Fruit fly (Drosophila melanogaster) whole organism, embryonic: ENCODE measurements around the gene Kr-h1.

Experiments used
- Aef1 ChIP-seq: fragments of 200-800 bp; sonication (Bioruptor generic); IDR thresholded peaks from 3 replicates; pipeline ENCODE4 v1.3.6; 2022; ENCODE audit warnings: missing biosample characterization, missing genetic modification characterization
- CG10147 ChIP-seq: fragments of 200-800 bp; sonication (Bioruptor generic); optimal IDR thresholded peaks from 2 replicates; lab custom pipeline; 2019; ENCODE audit warnings: missing biosample characterization, mild to moderate bottlenecking, missing genetic modification characterization, moderate library complexity
- CG10431 ChIP-seq: fragments of 200-800 bp; sonication (Bioruptor generic); optimal IDR thresholded peaks from 3 replicates; lab custom pipeline; 2018; ENCODE audit warnings: missing biosample characterization, mild to moderate bottlenecking, missing genetic modification characterization
- CG10565 ChIP-seq: fragments of 200-800 bp; sonication (Bioruptor generic); optimal IDR thresholded peaks from 3 replicates; lab custom pipeline; 2016; ENCODE audit warnings: missing biosample characterization, mild to moderate bottlenecking, missing genetic modification characterization
- CG10654 ChIP-seq: fragments of 200-800 bp; sonication (Bioruptor generic); optimal IDR thresholded peaks from 2 replicates; lab custom pipeline; 2016; ENCODE audit warnings: missing biosample characterization, missing genetic modification characterization
- CG11093 ChIP-seq: fragments of 200-800 bp; sonication (Bioruptor generic); IDR thresholded peaks from 3 replicates; pipeline ENCODE4 v1.3.6; 2022; ENCODE audit warnings: missing biosample characterization, missing genetic modification characterization
- CG12236 ChIP-seq: fragments of 200-800 bp; sonication (Bioruptor generic); optimal IDR thresholded peaks from 2 replicates; lab custom pipeline; 2016; ENCODE audit warnings: missing biosample characterization, missing genetic modification characterization
- CG12391 ChIP-seq: fragments of 200-800 bp; sonication (Bioruptor generic); optimal IDR thresholded peaks from 3 replicates; lab custom pipeline; 2018; ENCODE audit warnings: missing biosample characterization, mild to moderate bottlenecking, missing genetic modification characterization, moderate library complexity
- CG12769 ChIP-seq: fragments of 200-800 bp; sonication (Bioruptor generic); optimal IDR thresholded peaks from 2 replicates; lab custom pipeline; 2019; ENCODE audit warnings: missing biosample characterization, mild to moderate bottlenecking, missing genetic modification characterization, moderate library complexity
- CG13424 ChIP-seq: fragments of 200-800 bp; sonication (Bioruptor generic); optimal IDR thresholded peaks from 2 replicates; lab custom pipeline; 2019; ENCODE audit warnings: missing biosample characterization, mild to moderate bottlenecking, missing genetic modification characterization, moderate library complexity
- CG15011 ChIP-seq: fragments of 200-800 bp; sonication (Bioruptor generic); optimal IDR thresholded peaks from 3 replicates; lab custom pipeline; 2018; ENCODE audit warnings: missing biosample characterization, mild to moderate bottlenecking, missing genetic modification characterization
- CG1529 ChIP-seq: fragments of 200-800 bp; sonication (Bioruptor generic); optimal IDR thresholded peaks from 3 replicates; lab custom pipeline; 2018; ENCODE audit warnings: missing biosample characterization, missing genetic modification characterization
- CG1647 ChIP-seq: fragments of 200-800 bp; sonication (Bioruptor generic); optimal IDR thresholded peaks from 3 replicates; lab custom pipeline; 2016; ENCODE audit warnings: missing biosample characterization, missing genetic modification characterization
- CG16779 ChIP-seq: fragments of 200-800 bp; sonication (Bioruptor generic); IDR thresholded peaks from 2 replicates; pipeline ENCODE4 v1.3.6; 2022; ENCODE audit warnings: missing biosample characterization, missing genetic modification characterization
- CG18011 ChIP-seq: fragments of 200-800 bp; sonication (Bioruptor generic); optimal IDR thresholded peaks from 2 replicates; lab custom pipeline; 2017; ENCODE audit warnings: missing biosample characterization, missing genetic modification characterization, mild to moderate bottlenecking, moderate library complexity, missing genotype
- CG18262 ChIP-seq: fragments of 200-800 bp; optimal IDR thresholded peaks from 3 replicates; lab custom pipeline; 2019; ENCODE audit warnings: missing biosample characterization, mild to moderate bottlenecking, missing genetic modification characterization, moderate library complexity
- CG2199 ChIP-seq: fragments of 200-800 bp; sonication (Bioruptor generic); IDR thresholded peaks from 3 replicates; pipeline ENCODE4 v1.3.6; 2022; ENCODE audit warnings: missing biosample characterization, missing genetic modification characterization
- CG30020 ChIP-seq: fragments of 200-800 bp; optimal IDR thresholded peaks from 2 replicates; lab custom pipeline; 2019; ENCODE audit warnings: missing biosample characterization, mild to moderate bottlenecking, missing genetic modification characterization, moderate library complexity
- CG4282 ChIP-seq: fragments of 200-800 bp; sonication (Bioruptor generic); optimal IDR thresholded peaks from 2 replicates; lab custom pipeline; 2016; ENCODE audit warnings: missing biosample characterization, missing genetic modification characterization
- CG5180 ChIP-seq: fragments of 200-800 bp; sonication (Bioruptor generic); optimal IDR thresholded peaks from 3 replicates; lab custom pipeline; 2017; ENCODE audit warnings: missing biosample characterization, missing genetic modification characterization, mild to moderate bottlenecking, moderate library complexity, missing genetic modification reagents
- CG6854 ChIP-seq: fragments of 200-800 bp; sonication (Bioruptor generic); optimal IDR thresholded peaks from 3 replicates; lab custom pipeline; 2017; ENCODE audit warnings: missing biosample characterization, mild to moderate bottlenecking, missing genetic modification characterization
- CG7357 ChIP-seq: fragments of 200-800 bp; sonication (Bioruptor generic); IDR thresholded peaks from 3 replicates; pipeline ENCODE4 v1.3.6; 2022; ENCODE audit warnings: missing biosample characterization, missing genetic modification characterization
- CG8089 ChIP-seq: fragments of 200-800 bp; sonication (Bioruptor generic); optimal IDR thresholded peaks from 3 replicates; lab custom pipeline; 2016; ENCODE audit warnings: missing biosample characterization, missing genetic modification characterization
- CG8478 ChIP-seq: fragments of >200 bp; optimal IDR thresholded peaks from 2 replicates; lab custom pipeline; 2018
- Dfd ChIP-seq, 2 experiments: fragments of >200 bp; optimal IDR thresholded peaks; 2 replicates each; lab custom pipeline; 2017; ENCODE audit warnings: missing biosample characterization in 2 of 2, missing genetic modification characterization in 2 of 2
- Dref ChIP-seq: fragments of 200-800 bp; sonication (Bioruptor generic); IDR thresholded peaks from 2 replicates; pipeline ENCODE4 v1.3.6; 2022; ENCODE audit warnings: missing biosample characterization, missing genetic modification characterization
- Hmr ChIP-seq: fragments of 200-800 bp; sonication (Bioruptor generic); optimal IDR thresholded peaks from 3 replicates; lab custom pipeline; 2017; ENCODE audit warnings: mild to moderate bottlenecking, missing biosample characterization, missing genetic modification reagents, missing genetic modification characterization
- Lpt ChIP-seq: fragments of >200 bp; optimal IDR thresholded peaks from 2 replicates; lab custom pipeline; 2018; ENCODE audit warnings: missing biosample characterization, missing genetic modification characterization
- Mad ChIP-seq: fragments of 200-800 bp; sonication (Bioruptor generic); optimal IDR thresholded peaks from 2 replicates; lab custom pipeline; 2016; ENCODE audit warnings: missing biosample characterization, missing genetic modification characterization
- Myb ChIP-seq: fragments of 200-800 bp; sonication (Bioruptor generic); optimal IDR thresholded peaks from 2 replicates; lab custom pipeline; 2016; ENCODE audit warnings: missing biosample characterization, missing genetic modification characterization
- Rfx ChIP-seq: fragments of 200-800 bp; sonication (Bioruptor generic); IDR thresholded peaks from 2 replicates; pipeline ENCODE4 v1.3.6; 2022; ENCODE audit warnings: missing biosample characterization, missing genetic modification characterization
- Rx ChIP-seq: fragments of 200-800 bp; sonication (Bioruptor generic); IDR thresholded peaks from 2 replicates; pipeline ENCODE4 v1.3.6; 2022; ENCODE audit warnings: missing biosample characterization, missing genetic modification characterization
- Side ChIP-seq: fragments of 200-800 bp; sonication (Bioruptor generic); optimal IDR thresholded peaks from 2 replicates; lab custom pipeline; 2016; ENCODE audit warnings: missing biosample characterization, missing genetic modification characterization
- ash1 ChIP-seq: fragments of 200-800 bp; sonication (Bioruptor generic); optimal IDR thresholded peaks from 2 replicates; lab custom pipeline; 2018; ENCODE audit warnings: missing biosample characterization, mild to moderate bottlenecking, missing genetic modification characterization
- chn ChIP-seq: fragments of 200-800 bp; sonication (Bioruptor generic); optimal IDR thresholded peaks from 2 replicates; lab custom pipeline; 2016; ENCODE audit warnings: missing biosample characterization, missing genetic modification characterization
- danr ChIP-seq: fragments of 200-800 bp; sonication (Bioruptor generic); IDR thresholded peaks from 2 replicates; pipeline ENCODE4 v1.3.6; 2022; ENCODE audit warnings: missing biosample characterization, missing genetic modification characterization
- dimm ChIP-seq: fragments of 200-800 bp; sonication (Bioruptor generic); IDR thresholded peaks from 2 replicates; pipeline ENCODE4 v1.3.6; 2022; ENCODE audit warnings: missing biosample characterization, missing genetic modification characterization
- emc ChIP-seq: fragments of 200-800 bp; sonication (Bioruptor generic); optimal IDR thresholded peaks from 2 replicates; lab custom pipeline; 2016; ENCODE audit warnings: missing biosample characterization, missing genetic modification characterization
- eyg ChIP-seq: fragments of 200-800 bp; sonication (Bioruptor generic); optimal IDR thresholded peaks from 3 replicates; lab custom pipeline; 2016; ENCODE audit warnings: missing biosample characterization, missing genetic modification characterization
- gem ChIP-seq: fragments of 200-800 bp; sonication (Bioruptor generic); optimal IDR thresholded peaks from 2 replicates; lab custom pipeline; 2019; ENCODE audit warnings: missing biosample characterization, mild to moderate bottlenecking, missing genetic modification characterization, moderate library complexity
- gro ChIP-seq: fragments of 200-800 bp; sonication (Bioruptor generic); optimal IDR thresholded peaks from 2 replicates; lab custom pipeline; 2016; ENCODE audit warnings: missing biosample characterization, missing genetic modification characterization
- lab ChIP-seq: fragments of 200-800 bp; sonication (Bioruptor generic); optimal IDR thresholded peaks from 3 replicates; lab custom pipeline; 2017; ENCODE audit warnings: missing biosample characterization, missing genetic modification characterization, mild to moderate bottlenecking, moderate library complexity, missing genetic modification reagents
- luna ChIP-seq: fragments of 200-800 bp; sonication (Bioruptor generic); optimal IDR thresholded peaks from 2 replicates; lab custom pipeline; 2016; ENCODE audit warnings: missing biosample characterization, missing genetic modification characterization
- mam ChIP-seq: fragments of 200-800 bp; sonication (Bioruptor generic); optimal IDR thresholded peaks from 3 replicates; lab custom pipeline; 2016; ENCODE audit warnings: missing biosample characterization, missing genetic modification characterization
- mirr ChIP-seq: fragments of 200-800 bp; sonication (Bioruptor generic); optimal IDR thresholded peaks from 3 replicates; lab custom pipeline; 2018; ENCODE audit warnings: missing biosample characterization, mild to moderate bottlenecking, missing genetic modification characterization
- pita ChIP-seq: fragments of 200-800 bp; sonication (Bioruptor generic); optimal IDR thresholded peaks from 2 replicates; lab custom pipeline; 2017; ENCODE audit warnings: missing biosample characterization, mild to moderate bottlenecking, missing genetic modification characterization
- pros ChIP-seq: fragments of 200-800 bp; sonication (Bioruptor generic); optimal IDR thresholded peaks from 3 replicates; lab custom pipeline; 2019; ENCODE audit warnings: missing biosample characterization, mild to moderate bottlenecking, missing genetic modification characterization, moderate library complexity
- sim ChIP-seq: fragments of 200-800 bp; sonication (Bioruptor generic); IDR thresholded peaks from 2 replicates; pipeline ENCODE4 v1.3.6; 2022; ENCODE audit warnings: missing biosample characterization, missing genetic modification characterization
- sima ChIP-seq: fragments of 200-800 bp; sonication (Bioruptor generic); optimal IDR thresholded peaks from 2 replicates; lab custom pipeline; 2016; ENCODE audit warnings: missing biosample characterization, missing genetic modification characterization
- sisA ChIP-seq: fragments of 200-800 bp; sonication (Bioruptor generic); IDR thresholded peaks from 2 replicates; pipeline ENCODE4 v1.3.6; 2022; ENCODE audit warnings: missing biosample characterization, missing genetic modification characterization
- slbo ChIP-seq: fragments of 200-800 bp; sonication (Bioruptor generic); IDR thresholded peaks from 2 replicates; pipeline ENCODE4 v1.3.6; 2022; ENCODE audit warnings: missing biosample characterization, missing genetic modification characterization
- sug ChIP-seq: fragments of 200-800 bp; optimal IDR thresholded peaks from 2 replicates; lab custom pipeline; 2019; ENCODE audit warnings: missing biosample characterization, mild to moderate bottlenecking, missing genetic modification characterization, moderate library complexity
- twi ChIP-seq: fragments of 200-800 bp; optimal IDR thresholded peaks from 2 replicates; lab custom pipeline; 2019; ENCODE audit warnings: missing biosample characterization, mild to moderate bottlenecking, missing genetic modification characterization, moderate library complexity

The Kr-h1 gene

dm6 chr2L:6078757-6079351 is 3.5 kb upstream of the Kr-h1 start (continued):
- TF ChIP-seq CG13424 (tag; lab: Kevin White, UChicago) = no peak
- no peak for TF ChIP-seq dimm (GFP tag; lab: Robert Waterston, UW)
- no peak for TF ChIP-seq luna (GFP tag; lab: Kevin White, UChicago)
- TF ChIP-seq emc = no peak
- TF ChIP-seq Hmr = no peak
- peak; percentile 100 for TF ChIP-seq twi
- peak; percentile 88 for TF ChIP-seq CG2199 (GFP tag; lab: Robert Waterston, UW)
- no peak for TF ChIP-seq Side (GFP tag; lab: Kevin White, UChicago)
- TF ChIP-seq CG30020 (tag; lab: Kevin White, UChicago) = no peak
- no peak for TF ChIP-seq CG10431 (GFP tag; lab: Kevin White, UChicago)
- TF ChIP-seq CG1529 (GFP tag; lab: Kevin White, UChicago) = no peak
- TF ChIP-seq Rfx (GFP tag; lab: Robert Waterston, UW) = no peak
- peak; percentile 69 for TF ChIP-seq chn
- no peak for TF ChIP-seq gem (tag; lab: Kevin White, UChicago)
- no peak for TF ChIP-seq CG10565 (GFP tag; lab: Kevin White, UChicago)
- no peak for TF ChIP-seq CG10654 (GFP tag; lab: Kevin White, UChicago)
- TF ChIP-seq CG12769 (tag; lab: Kevin White, UChicago) = no peak
- no peak for TF ChIP-seq pita (GFP tag; lab: Kevin White, UChicago)
- no peak for TF ChIP-seq CG18011 (GFP tag; lab: Kevin White, UChicago)
- peak; percentile 5 for TF ChIP-seq CG18262 (tag; lab: Kevin White, UChicago)
- TF ChIP-seq mirr (GFP tag; lab: Kevin White, UChicago) = no peak
- TF ChIP-seq slbo (GFP tag; lab: Robert Waterston, UW) = no peak
- no peak for TF ChIP-seq CG6854 (GFP tag; lab: Kevin White, UChicago)
- TF ChIP-seq CG16779 (GFP tag; lab: Robert Waterston, UW) = no peak
- no peak for TF ChIP-seq CG4282 (GFP tag; lab: Kevin White, UChicago)
- no peak for TF ChIP-seq Rx
- peak; percentile 92 for TF ChIP-seq Lpt (GFP tag; lab: Kevin White, UChicago)
- no peak for TF ChIP-seq sisA (GFP tag; lab: Robert Waterston, UW)
- TF ChIP-seq CG7357 (GFP tag; lab: Robert Waterston, UW) = no peak
- TF ChIP-seq CG5180 (GFP tag; lab: Kevin White, UChicago) = peak; percentile 2
- no peak for TF ChIP-seq danr
- TF ChIP-seq Dref = no peak
- TF ChIP-seq sima = no peak
- TF ChIP-seq eyg (GFP tag; lab: Kevin White, UChicago) = no peak
- TF ChIP-seq CG8089 (GFP tag; lab: Kevin White, UChicago) = no peak
- no peak for TF ChIP-seq Aef1
- peak; percentile 95 for TF ChIP-seq pros (GFP tag; lab: Kevin White, UChicago)
- TF ChIP-seq sug (tag; lab: Kevin White, UChicago) = no peak
- no peak for TF ChIP-seq CG15011 (GFP tag; lab: Kevin White, UChicago)
- TF ChIP-seq CG10147 (GFP tag; lab: Kevin White, UChicago) = no peak
- no peak for TF ChIP-seq CG12236 (GFP tag; lab: Kevin White, UChicago)
- TF ChIP-seq CG11093 (GFP tag; lab: Robert Waterston, UW) = no peak
- TF ChIP-seq Myb (GFP tag; lab: Kevin White, UChicago) = no peak
- peak; percentile 75 for TF ChIP-seq CG8478
- no peak for TF ChIP-seq ash1
- no peak for TF ChIP-seq CG12391 (tag; lab: Kevin White, UChicago)
- no peak for TF ChIP-seq lab (GFP tag; lab: Kevin White, UChicago)
- no peak for TF ChIP-seq CG1647 (GFP tag; lab: Kevin White, UChicago)
- TF ChIP-seq sim (GFP tag; lab: Robert Waterston, UW) = no peak
- TF ChIP-seq Mad = no peak
- no peak for TF ChIP-seq mam (GFP tag; lab: Kevin White, UChicago)
- no peak for TF ChIP-seq Dfd (GFP tag; optimal IDR thresholded peaks at IDR 0.05; lab: Kevin White, UChicago)
- no peak for TF ChIP-seq gro
